Fruit fly (Drosophila melanogaster): Measurements from ENCODE around the gene CG12071.

- TF ChIP-seq CG8478 (optimal IDR thresholded peaks at IDR 0.05) (no peak), Dll (optimal IDR thresholded peaks at IDR 0.05) (no peak), psq (optimal IDR thresholded peaks at IDR 0.05) (no peak), usp (GFP tag; optimal IDR thresholded peaks at IDR 0.05) (no peak), pan (optimal IDR thresholded peaks at IDR 0.05) (no peak)
Measured at dm6 chr3R:30928634-30929033, 47.8 kb upstream of the CG12071 start.

Data from whole organism.